Fruit fly (Drosophila melanogaster): ENCODE measurements around the gene Rbcn-3B.

Rbcn-3B gene

dm6 chrX:1900123-1900818 is 8.4 kb upstream of the Rbcn-3B start, which contains the start of gene arm:
TSS of gene arm (minus strand) at chrX:1900646.
- TF ChIP-seq CG31627 (GFP tag; optimal IDR thresholded peaks at IDR 0.05), result peak; percentile 0
- peak; percentile 18 for TF ChIP-seq CG32006 (GFP tag; optimal IDR thresholded peaks at IDR 0.05)
- TF ChIP-seq vri (GFP tag; optimal IDR thresholded peaks at IDR 0.05), result peak; percentile 28
- peak; percentile 31 for TF ChIP-seq esn (GFP tag; optimal IDR thresholded peaks at IDR 0.05)
- TF ChIP-seq CG9139 (GFP tag; optimal IDR thresholded peaks at IDR 0.05), result no peak
- peak; percentile 42 for TF ChIP-seq pdm3 (GFP tag; optimal IDR thresholded peaks at IDR 0.05)
- TF ChIP-seq Eip93F (GFP tag; optimal IDR thresholded peaks at IDR 0.05), result peak; percentile 22
- no peak for TF ChIP-seq Sox14 (GFP tag; optimal IDR thresholded peaks at IDR 0.05)
- peak; percentile 40 for TF ChIP-seq Eip78C (GFP tag)
- TF ChIP-seq CG6792 (GFP tag; optimal IDR thresholded peaks at IDR 0.05), result peak; percentile 0
- TF ChIP-seq Hr38 (GFP tag; optimal IDR thresholded peaks at IDR 0.05), result no peak
- TF ChIP-seq CG15336 (GFP tag; IDR thresholded peaks at IDR 0.05), result peak; percentile 20; the same call in 1 of the 2 replicates
- peak; percentile 36 for TF ChIP-seq fkh (GFP tag; optimal IDR thresholded peaks at IDR 0.05)
- TF ChIP-seq Eip75B (GFP tag; optimal IDR thresholded peaks at IDR 0.05), result no peak
- peak; percentile 75 for TF ChIP-seq svp (GFP tag)
- TF ChIP-seq cyc (GFP tag; optimal IDR thresholded peaks at IDR 0.05), result peak; percentile 12
- peak; percentile 11 for TF ChIP-seq topi (GFP tag; optimal IDR thresholded peaks at IDR 0.05)
- peak; percentile 20 for TF ChIP-seq CG34406 (GFP tag; optimal IDR thresholded peaks at IDR 0.05)
- TF ChIP-seq achi (GFP tag; optimal IDR thresholded peaks at IDR 0.05), result peak; percentile 23

DNA sequence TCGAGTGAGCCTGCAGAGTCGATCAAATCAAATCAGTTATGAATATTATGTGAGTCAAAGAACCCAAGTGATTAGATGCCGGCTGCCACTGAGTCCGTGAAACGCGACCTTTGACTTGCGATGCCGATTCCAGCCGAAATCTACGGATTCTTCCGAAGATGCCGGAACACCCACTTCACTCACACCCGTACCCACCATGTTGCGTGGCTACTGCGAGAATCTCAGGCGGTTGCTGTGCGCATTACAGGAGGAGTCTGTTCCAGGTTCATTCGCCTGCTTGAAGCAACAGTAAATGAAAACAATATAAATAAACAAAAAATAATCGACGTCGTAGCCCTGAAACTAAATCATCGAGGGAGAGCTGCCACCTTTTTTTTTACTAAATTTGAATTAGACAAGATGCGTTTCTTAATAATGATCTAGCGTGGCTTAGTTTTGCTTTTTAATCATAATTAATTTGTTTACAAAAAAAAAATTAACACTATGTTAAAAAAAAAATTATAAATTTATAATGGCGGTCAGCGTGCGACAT is 7.0 kb upstream of the Rbcn-3B start, which contains the start of gene Ldaf1:
Gene Ldaf1, minus strand, starts transcription at position 307 of the 532 bp plus-strand sequence.
- TF ChIP-seq esn (GFP tag; optimal IDR thresholded peaks at IDR 0.05) (peak; percentile 7), fkh (GFP tag; optimal IDR thresholded peaks at IDR 0.05) (peak; percentile 82), svp (GFP tag) (peak; percentile 82), Sox14 (GFP tag; optimal IDR thresholded peaks at IDR 0.05) (no peak), lz (GFP tag; optimal IDR thresholded peaks at IDR 0.05) (no peak), dsx (GFP tag; optimal IDR thresholded peaks at IDR 0.05; ENCODE audit: poor library complexity, severe bottlenecking) (no peak), eg (GFP tag; IDR thresholded peaks at IDR 0.05) (0 out of 3 replicates have a peak, but pooled peaks have one; percentile 22), fd85E (GFP tag; optimal IDR thresholded peaks at IDR 0.05) (no peak), CG8632 (GFP tag; optimal IDR thresholded peaks at IDR 0.05) (no peak), Eip78C (GFP tag) (peak; percentile 52), CG4318 (GFP tag; optimal IDR thresholded peaks at IDR 0.05) (no peak)

- TF ChIP-seq salr (GFP tag; optimal IDR thresholded peaks at IDR 0.05), result no peak
- TF ChIP-seq Ets21C (GFP tag; optimal IDR thresholded peaks at IDR 0.05), result no peak
- TF ChIP-seq CG1621 (tag; optimal IDR thresholded peaks at IDR 0.05), result no peak
- TF ChIP-seq vri (GFP tag; optimal IDR thresholded peaks at IDR 0.05), result no peak
- TF ChIP-seq cyc (GFP tag; optimal IDR thresholded peaks at IDR 0.05), result no peak
- no peak for TF ChIP-seq esn (GFP tag; optimal IDR thresholded peaks at IDR 0.05)
- TF ChIP-seq net (GFP tag; optimal IDR thresholded peaks at IDR 0.05), result no peak
- no peak for TF ChIP-seq CG6854 (GFP tag; optimal IDR thresholded peaks at IDR 0.05)
- no peak for TF ChIP-seq Lpt (GFP tag; optimal IDR thresholded peaks at IDR 0.05)
- TF ChIP-seq Hr4 (GFP tag; optimal IDR thresholded peaks at IDR 0.05), result no peak
- TF ChIP-seq CG10631 (GFP tag; optimal IDR thresholded peaks at IDR 0.05), result no peak
- TF ChIP-seq CG6163 (GFP tag; IDR thresholded peaks at IDR 0.05), result no peak
- TF ChIP-seq CG4318 (GFP tag; optimal IDR thresholded peaks at IDR 0.05), result no peak
- TF ChIP-seq fd85E (GFP tag; optimal IDR thresholded peaks at IDR 0.05), result no peak
- TF ChIP-seq fd59A (GFP tag; optimal IDR thresholded peaks at IDR 0.05), result no peak
Measured at dm6 chrX:1903077-1903476, 5.6 kb upstream of the Rbcn-3B start, which contains the start of gene CG32801. TSS of gene CG32801 (minus strand) at chrX:1903177.

dm6 chrX:1903968-1904367 is 4.8 kb upstream of the Rbcn-3B start:
- TF ChIP-seq svp (GFP tag) (peak; percentile 62), dsx (GFP tag; optimal IDR thresholded peaks at IDR 0.05; ENCODE audit: poor library complexity, severe bottlenecking) (no peak), OdsH (GFP tag; optimal IDR thresholded peaks at IDR 0.05) (no peak), salr (GFP tag; optimal IDR thresholded peaks at IDR 0.05) (no peak), CG8119 (GFP tag; IDR thresholded peaks at IDR 0.05) (no peak), CG4318 (GFP tag; optimal IDR thresholded peaks at IDR 0.05) (no peak), eg (GFP tag; IDR thresholded peaks at IDR 0.05) (no peak)
